Worm (Caenorhabditis elegans) whole organism, late embryonic: Measurements from ENCODE around the gene srt-30.
A peak's percentile ranks its signal among the peaks of the same experiment; 100 is the strongest.

Source experiments
- C08G9.2 ChIP-seq: sonication (generic microtip); optimal IDR thresholded peaks from 2 replicates; lab custom pipeline; 2016; ENCODE audit warnings: mild to moderate bottlenecking, missing genetic modification characterization, moderate library complexity, missing compliant biosample characterization
- F13H6.1 ChIP-seq: sonication (generic microtip); optimal IDR thresholded peaks from 2 replicates; lab custom pipeline; 2016; ENCODE audit warnings: missing genetic modification characterization, missing compliant biosample characterization
- Y22D7AL.16 ChIP-seq: sonication (generic microtip); optimal IDR thresholded peaks from 2 replicates; lab custom pipeline; 2016; ENCODE audit warnings: missing genetic modification characterization, missing compliant biosample characterization
- ceh-14 ChIP-seq: sonication (generic microtip); optimal IDR thresholded peaks from 2 replicates; lab custom pipeline; 2016; ENCODE audit warnings: missing genotype, missing genetic modification characterization, missing compliant biosample characterization
- ceh-19 ChIP-seq: fragments of 200-800 bp; sonication (Bioruptor generic); optimal IDR thresholded peaks from 2 replicates; lab custom pipeline; 2018; ENCODE audit warnings: mild to moderate bottlenecking, missing genetic modification characterization, missing compliant biosample characterization
- ceh-22 ChIP-seq: sonication (generic microtip); optimal IDR thresholded peaks from 2 replicates; lab custom pipeline; 2017; ENCODE audit warnings: missing biosample characterization, missing genetic modification characterization
- ceh-24 ChIP-seq: sonication (generic microtip); optimal IDR thresholded peaks from 2 replicates; lab custom pipeline; 2016; ENCODE audit warnings: mild to moderate bottlenecking, missing genetic modification characterization, missing compliant biosample characterization
- ceh-9 ChIP-seq: sonication (generic microtip); optimal IDR thresholded peaks from 2 replicates; lab custom pipeline; 2016; ENCODE audit warnings: mild to moderate bottlenecking, missing genetic modification characterization, inconsistent platforms, missing compliant biosample characterization
- dmd-4 ChIP-seq: sonication (generic microtip); optimal IDR thresholded peaks from 2 replicates; lab custom pipeline; 2016; ENCODE audit warnings: borderline replicate concordance, missing genetic modification characterization, missing compliant biosample characterization
- elt-2 ChIP-seq: sonication (generic microtip); optimal IDR thresholded peaks from 2 replicates; lab custom pipeline; 2016; ENCODE audit warnings: missing genetic modification reagents, missing genetic modification characterization, missing compliant biosample characterization
- elt-4 ChIP-seq: sonication (generic microtip); optimal IDR thresholded peaks from 2 replicates; lab custom pipeline; 2016; ENCODE audit warnings: missing genetic modification characterization, missing compliant biosample characterization
- eyg-1 ChIP-seq: sonication (generic microtip); optimal IDR thresholded peaks from 2 replicates; lab custom pipeline; 2016; ENCODE audit warnings: missing genotype, missing genetic modification characterization, missing compliant biosample characterization
- hlh-13 ChIP-seq: fragments of 200-800 bp; sonication (Bioruptor generic); optimal IDR thresholded peaks from 2 replicates; lab custom pipeline; 2018; ENCODE audit warnings: mild to moderate bottlenecking, missing genetic modification characterization, missing compliant biosample characterization
- hlh-15 ChIP-seq: sonication (generic microtip); optimal IDR thresholded peaks from 2 replicates; lab custom pipeline; 2016; ENCODE audit warnings: missing genetic modification characterization, missing compliant biosample characterization
- hlh-6 ChIP-seq: sonication (generic microtip); optimal IDR thresholded peaks from 2 replicates; lab custom pipeline; 2016; ENCODE audit warnings: missing genotype, missing genetic modification characterization, missing compliant biosample characterization
- lim-6 ChIP-seq: sonication (generic microtip); optimal IDR thresholded peaks from 2 replicates; lab custom pipeline; 2016; ENCODE audit warnings: missing genetic modification characterization, missing compliant biosample characterization
- madf-2 ChIP-seq: sonication (generic microtip); optimal IDR thresholded peaks from 2 replicates; lab custom pipeline; 2017; ENCODE audit warnings: missing genetic modification characterization, missing compliant biosample characterization
- nfya-1 ChIP-seq: sonication (generic microtip); optimal IDR thresholded peaks from 2 replicates; lab custom pipeline; 2017; ENCODE audit warnings: missing genetic modification characterization, mild to moderate bottlenecking, missing compliant biosample characterization, antibody characterized with exemption, moderate library complexity
- nhr-232 ChIP-seq: sonication (generic microtip); optimal IDR thresholded peaks from 2 replicates; lab custom pipeline; 2016; ENCODE audit warnings: missing genetic modification characterization, missing compliant biosample characterization
- odd-2 ChIP-seq: sonication (generic microtip); optimal IDR thresholded peaks from 2 replicates; lab custom pipeline; 2017; ENCODE audit warnings: antibody characterized with exemption, mild to moderate bottlenecking, missing genetic modification characterization, missing compliant biosample characterization
- pat-9 ChIP-seq: fragments of 200-800 bp; sonication (Bioruptor generic); optimal IDR thresholded peaks from 2 replicates; lab custom pipeline; 2018; ENCODE audit warnings: mild to moderate bottlenecking, missing genetic modification characterization, moderate library complexity, missing compliant biosample characterization
- pros-1 ChIP-seq: fragments of 150-350 bp; optimal IDR thresholded peaks from 2 replicates; lab custom pipeline; 2014; ENCODE audit warnings: missing biosample characterization, missing genetic modification reagents, missing genetic modification characterization
- rnt-1 ChIP-seq: sonication (generic microtip); optimal IDR thresholded peaks from 2 replicates; lab custom pipeline; 2016; ENCODE audit warnings: missing genetic modification characterization, missing compliant biosample characterization
- sdc-2 ChIP-seq: sonication (generic microtip); optimal IDR thresholded peaks from 2 replicates; lab custom pipeline; 2016; ENCODE audit warnings: missing genotype, missing genetic modification characterization, missing compliant biosample characterization
- sox-4 ChIP-seq: sonication (generic microtip); optimal IDR thresholded peaks from 2 replicates; lab custom pipeline; 2017; ENCODE audit warnings: mild to moderate bottlenecking, missing genetic modification characterization, inconsistent platforms, missing compliant biosample characterization
- syd-9 ChIP-seq: sonication (generic microtip); optimal IDR thresholded peaks from 2 replicates; lab custom pipeline; 2016; ENCODE audit warnings: mild to moderate bottlenecking, missing genetic modification characterization, moderate library complexity, missing compliant biosample characterization
- tbx-2 ChIP-seq: sonication (generic microtip); optimal IDR thresholded peaks from 2 replicates; lab custom pipeline; 2016; ENCODE audit warnings: missing genetic modification characterization, missing compliant biosample characterization
- tbx-7 ChIP-seq: sonication (generic microtip); optimal IDR thresholded peaks from 2 replicates; lab custom pipeline; 2016; ENCODE audit warnings: missing genotype, missing genetic modification characterization, missing compliant biosample characterization
- ttx-3 ChIP-seq: sonication (generic microtip); optimal IDR thresholded peaks from 2 replicates; lab custom pipeline; 2016; ENCODE audit warnings: missing genetic modification reagents, missing genetic modification characterization, missing compliant biosample characterization
- unc-55 ChIP-seq: sonication (generic microtip); optimal IDR thresholded peaks from 2 replicates; lab custom pipeline; 2017; ENCODE audit warnings: missing biosample characterization, missing genetic modification reagents, missing genetic modification characterization
- zip-5 ChIP-seq: sonication (generic microtip); optimal IDR thresholded peaks from 2 replicates; lab custom pipeline; 2016; ENCODE audit warnings: missing genetic modification characterization, missing compliant biosample characterization
- ztf-16 ChIP-seq: sonication (generic microtip); optimal IDR thresholded peaks from 2 replicates; lab custom pipeline; 2017; ENCODE audit warnings: missing genetic modification characterization, missing compliant biosample characterization

srt-30 gene

ce11 chrV:3800378-3800777 is at the start of gene srt-30:
Gene srt-30 (minus strand): TSS chrV:3800478.
- TF ChIP-seq zip-5 (tag; lab: Kevin White, UChicago) (no peak), elt-2 (tag; lab: Kevin White, UChicago) (no peak)

- TF ChIP-seq nhr-232 (tag; lab: Kevin White, UChicago) (no peak), hlh-6 (tag; lab: Kevin White, UChicago) (no peak), hlh-13 (GFP tag; lab: Kevin White, UChicago) (no peak), syd-9 (no peak), ceh-22 (no peak)
These were observed 47.0 kb upstream of the srt-30 start, which contains the start of gene nhr-185 for ce11 chrV:3847268-3847667. Gene nhr-185 (minus strand): TSS chrV:3847368.

- TF ChIP-seq eyg-1 (tag; lab: Kevin White, UChicago) = no peak
- no peak for TF ChIP-seq tbx-2 (tag; lab: Kevin White, UChicago)
- no peak for TF ChIP-seq pros-1 (tag; lab: Kevin White, UChicago)
- no peak for TF ChIP-seq odd-2 (tag; lab: Kevin White, UChicago)
- TF ChIP-seq tbx-7 (tag; lab: Kevin White, UChicago) = no peak
- TF ChIP-seq rnt-1 (tag; lab: Kevin White, UChicago) = no peak
- TF ChIP-seq ceh-14 (tag; lab: Kevin White, UChicago) = no peak
- no peak for TF ChIP-seq C08G9.2 (tag; lab: Kevin White, UChicago)
- TF ChIP-seq unc-55 = no peak
- no peak for TF ChIP-seq pat-9 (tag; lab: Kevin White, UChicago)
- TF ChIP-seq ztf-16 (tag; lab: Kevin White, UChicago) = no peak
- TF ChIP-seq F13H6.1 (tag; lab: Kevin White, UChicago) = no peak
- TF ChIP-seq madf-2 (tag; lab: Kevin White, UChicago) = no peak
- TF ChIP-seq, all 69 proteins: peak for 0
These were observed 43.6 kb upstream of the srt-30 start, which contains the start of gene ugt-32 for ce11 chrV:3843926-3844325. Gene ugt-32 (minus strand): TSS chrV:3844007.

ce11 chrV:3841462-3841861 is 41.2 kb upstream of the srt-30 start:
- TF ChIP-seq hlh-15 = no peak

ce11 chrV:3832661-3833060 is 32.4 kb upstream of the srt-30 start:
- TF ChIP-seq nfya-1 (tag; lab: Kevin White, UChicago) = peak; percentile 78
- TF ChIP-seq dmd-4 (tag; lab: Kevin White, UChicago) = no peak

ce11 chrV:3832103-3832502 is 31.8 kb upstream of the srt-30 start:
- TF ChIP-seq sox-4 (tag; lab: Kevin White, UChicago) = no peak

- no peak for TF ChIP-seq ceh-19
- no peak for TF ChIP-seq elt-4 (tag; lab: Kevin White, UChicago)
- TF ChIP-seq Y22D7AL.16 (tag; lab: Kevin White, UChicago) = no peak
- no peak for TF ChIP-seq ceh-24 (tag; lab: Kevin White, UChicago)
- TF ChIP-seq sdc-2 (tag; lab: Kevin White, UChicago) = no peak
- no peak for TF ChIP-seq ttx-3 (tag; lab: Kevin White, UChicago)
- TF ChIP-seq ceh-9 (tag; lab: Kevin White, UChicago) = no peak
- TF ChIP-seq lim-6 (tag; lab: Kevin White, UChicago) = no peak
- TF ChIP-seq ztf-16 (tag; lab: Kevin White, UChicago) = no peak
These were observed 31.3 kb upstream of the srt-30 start, which contains the start of gene H10D18.5 for ce11 chrV:3831616-3832015. Gene H10D18.5 (minus strand): TSS chrV:3831716.
